Fruit fly (Drosophila melanogaster) Kc167 (cell line): Measurements from ENCODE around the gene CG42394.

Source experiments
- Myc ChIP-seq: fragments of >200 bp; optimal IDR thresholded peaks from 2 replicates; lab custom pipeline; 2017; ENCODE audit warnings: missing external identifiers
- Sin3A ChIP-seq: fragments of >200 bp; optimal IDR thresholded peaks from 2 replicates; lab custom pipeline; 2018; ENCODE audit warnings: missing external identifiers
- h ChIP-seq: fragments of >200 bp; optimal IDR thresholded peaks from 3 replicates; lab custom pipeline; 2018; ENCODE audit warnings: missing external identifiers
- insv ChIP-seq: fragments of >200 bp; optimal IDR thresholded peaks from 3 replicates; lab custom pipeline; 2018; ENCODE audit warnings: missing external identifiers
- psq ChIP-seq: fragments of >200 bp; optimal IDR thresholded peaks from 2 replicates; lab custom pipeline; 2017; ENCODE audit warnings: missing external identifiers
- ttk ChIP-seq: sonication (Bioruptor generic); optimal IDR thresholded peaks from 2 replicates; lab custom pipeline; 2017; ENCODE audit warnings: missing external identifiers

Gene CG42394

DNA sequence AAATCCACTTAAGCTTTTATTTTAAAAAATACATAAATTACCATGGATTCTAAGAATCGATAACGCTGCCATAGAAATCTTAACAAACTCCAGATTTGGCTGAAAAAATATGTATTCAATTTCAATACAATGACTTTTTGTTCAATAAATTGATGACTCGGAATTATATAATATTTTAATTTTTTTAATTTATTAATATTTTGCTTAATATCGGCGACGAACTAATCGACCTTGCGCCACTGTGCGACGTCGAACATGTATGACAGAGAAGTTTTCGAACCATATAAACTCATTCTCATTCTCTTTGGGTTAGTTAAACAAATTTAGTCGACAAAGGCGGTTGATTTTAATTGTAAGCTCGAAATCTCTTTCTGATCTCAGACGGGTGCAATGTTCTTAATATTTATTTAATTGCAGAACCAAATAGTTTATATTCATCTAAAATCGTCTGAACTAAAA lies at the start of gene CG42394:
Gene CG42394 (plus strand): TSS at position 311 of the 459 bp plus-strand sequence.
- TF ChIP-seq psq (lab: Kevin White, UChicago) = no peak
- TF ChIP-seq Myc (lab: Kevin White, UChicago) = no peak
- no peak for TF ChIP-seq Sin3A (lab: Kevin White, UChicago)
- no peak for TF ChIP-seq ttk (lab: Kevin White, UChicago)
- TF ChIP-seq insv (lab: Kevin White, UChicago) = no peak
- no peak for TF ChIP-seq h

DNA sequence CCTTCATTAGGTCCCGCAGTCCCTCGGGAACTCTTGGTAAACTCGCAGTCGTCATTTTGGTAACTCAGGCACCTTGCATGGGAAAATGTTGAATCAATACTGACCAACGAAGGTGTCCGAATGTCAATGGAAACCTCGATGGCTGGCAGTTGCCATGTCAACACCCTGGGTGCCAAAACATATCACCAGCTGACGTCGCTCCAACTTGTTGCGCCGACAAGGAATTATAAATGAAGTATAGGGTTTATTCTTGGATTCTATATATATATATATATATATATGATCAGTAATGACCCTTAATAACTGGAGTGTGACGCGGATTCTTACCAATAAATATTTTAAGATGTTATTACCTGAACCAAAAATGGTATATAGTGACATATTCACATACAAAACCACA lies 45.8 kb upstream of the CG42394 start, which contains the start of gene CG14692:
Gene CG14692 (minus strand): TSS at position 101 of the 400 bp plus-strand sequence.
- TF ChIP-seq ttk (lab: Kevin White, UChicago) (no peak), Sin3A (lab: Kevin White, UChicago) (no peak), insv (lab: Kevin White, UChicago) (no peak), psq (lab: Kevin White, UChicago) (no peak), Myc (lab: Kevin White, UChicago) (no peak), h (no peak)

DNA sequence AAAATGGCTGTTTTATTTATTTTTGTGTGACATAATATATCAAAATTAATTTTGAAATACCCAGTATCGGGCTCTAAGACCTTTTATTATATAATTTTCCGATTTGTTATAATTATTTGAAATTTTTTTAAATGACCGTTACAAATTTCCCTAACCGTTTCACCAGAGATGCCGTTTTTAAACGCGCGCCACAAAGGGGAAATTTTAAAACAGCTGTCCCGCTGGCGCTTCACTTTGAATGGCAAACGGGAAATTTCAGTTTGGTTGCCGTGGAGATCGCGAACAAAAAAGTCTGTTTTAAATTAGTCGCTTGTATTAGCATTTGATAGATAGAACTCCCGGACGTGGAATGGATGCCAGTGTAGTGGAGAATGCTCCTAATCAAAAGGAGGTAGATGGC lies 34.6 kb upstream of the CG42394 start, which contains the start of the genes CG14693 and TTLL15:
Gene CG14693 (minus strand): TSS at position 16 of the 400 bp plus-strand sequence.
Gene TTLL15 (plus strand): TSS at position 257 of the 400 bp plus-strand sequence.
- TF ChIP-seq ttk (lab: Kevin White, UChicago) = no peak
- no peak for TF ChIP-seq Myc (lab: Kevin White, UChicago)
- TF ChIP-seq h = no peak
- no peak for TF ChIP-seq insv (lab: Kevin White, UChicago)
- TF ChIP-seq Sin3A (lab: Kevin White, UChicago) = no peak
- no peak for TF ChIP-seq psq (lab: Kevin White, UChicago)

DNA sequence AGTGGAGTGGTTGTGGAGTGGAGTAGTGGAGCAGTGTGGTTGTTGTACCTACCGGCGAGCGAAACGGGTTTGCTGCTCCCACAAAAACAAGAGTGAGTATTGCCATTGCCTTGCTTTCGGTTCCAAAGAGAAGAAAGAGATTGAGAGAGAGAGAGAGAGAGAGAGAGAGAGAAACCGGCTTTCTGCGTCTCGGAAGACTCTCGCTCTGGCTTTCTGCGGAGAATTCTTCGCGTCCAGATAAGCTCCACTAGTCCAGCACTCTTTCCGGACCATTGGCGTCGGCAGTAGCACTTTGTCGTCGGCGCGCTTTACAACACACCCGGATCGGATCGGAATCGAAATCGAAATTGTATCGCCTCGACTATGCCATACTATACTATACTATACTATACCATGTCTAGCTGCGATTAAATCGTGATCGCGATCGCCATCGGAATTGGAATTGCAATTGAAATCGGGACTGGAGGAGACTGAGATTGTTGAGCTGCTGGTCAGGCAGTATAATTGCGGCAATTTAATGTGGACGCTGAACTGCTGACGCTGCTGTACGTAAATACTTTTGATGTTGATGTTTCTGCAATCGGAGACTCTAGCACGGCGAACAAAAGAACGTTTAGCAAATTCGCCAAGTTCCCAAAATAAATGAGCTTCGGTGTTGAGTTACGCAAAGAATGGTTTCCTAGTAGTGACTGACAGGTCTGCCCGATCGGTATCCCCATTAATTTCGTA lies 22.7 kb upstream of the CG42394 start, which contains the start of gene Cad86C:
Gene Cad86C (plus strand): TSS at position 284 of the 729 bp plus-strand sequence.
- no peak for TF ChIP-seq h
- no peak for TF ChIP-seq Myc (lab: Kevin White, UChicago)
- no peak for TF ChIP-seq psq (lab: Kevin White, UChicago)
- TF ChIP-seq Sin3A (lab: Kevin White, UChicago) = no peak
- TF ChIP-seq ttk (lab: Kevin White, UChicago) = no peak
- TF ChIP-seq insv (lab: Kevin White, UChicago) = no peak

DNA sequence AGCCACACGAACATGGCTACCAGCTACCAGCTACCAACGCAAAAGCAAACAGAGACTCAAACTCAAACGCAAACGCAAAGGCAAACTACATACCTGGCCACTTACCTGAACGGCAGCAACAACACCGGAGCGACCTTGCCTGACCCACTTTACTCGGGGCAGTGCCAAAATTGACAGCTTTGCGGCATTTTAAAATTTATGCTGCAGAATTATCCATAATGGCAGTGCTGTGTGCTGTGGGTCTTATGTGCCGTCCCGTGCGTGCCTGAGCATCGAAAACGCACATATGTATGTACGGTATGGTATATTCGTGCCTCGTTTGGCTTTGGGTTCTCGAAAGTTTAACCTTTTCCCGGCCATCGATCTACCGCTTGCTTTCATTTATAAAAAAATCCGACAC lies 20.9 kb upstream of the CG42394 start:
- TF ChIP-seq insv (lab: Kevin White, UChicago) (no peak), psq (lab: Kevin White, UChicago) (no peak), ttk (lab: Kevin White, UChicago) (no peak), Myc (lab: Kevin White, UChicago) (no peak), h (no peak), Sin3A (lab: Kevin White, UChicago) (no peak)

DNA sequence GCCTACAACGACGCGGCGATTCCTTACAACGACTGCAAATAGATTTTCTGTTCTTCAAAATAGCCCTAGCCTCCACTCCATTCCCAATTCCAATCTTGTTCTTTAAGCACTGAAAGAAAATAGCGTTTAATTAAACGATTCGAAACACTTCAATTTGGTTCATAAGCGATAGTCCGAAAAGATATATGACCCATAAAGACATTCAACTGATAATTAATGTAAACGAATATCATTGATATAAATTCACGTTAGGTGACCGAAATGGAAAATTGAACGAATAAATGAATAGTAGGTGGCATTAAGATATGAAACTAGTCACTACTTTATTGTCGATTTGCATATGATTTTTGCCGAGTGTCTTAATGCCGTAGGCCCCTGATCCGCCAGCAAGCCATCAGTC lies 19.9 kb upstream of the CG42394 start:
- no peak for TF ChIP-seq ttk (lab: Kevin White, UChicago)
- no peak for TF ChIP-seq Sin3A (lab: Kevin White, UChicago)
- no peak for TF ChIP-seq psq (lab: Kevin White, UChicago)
- no peak for TF ChIP-seq insv (lab: Kevin White, UChicago)
- no peak for TF ChIP-seq h
- no peak for TF ChIP-seq Myc (lab: Kevin White, UChicago)

DNA sequence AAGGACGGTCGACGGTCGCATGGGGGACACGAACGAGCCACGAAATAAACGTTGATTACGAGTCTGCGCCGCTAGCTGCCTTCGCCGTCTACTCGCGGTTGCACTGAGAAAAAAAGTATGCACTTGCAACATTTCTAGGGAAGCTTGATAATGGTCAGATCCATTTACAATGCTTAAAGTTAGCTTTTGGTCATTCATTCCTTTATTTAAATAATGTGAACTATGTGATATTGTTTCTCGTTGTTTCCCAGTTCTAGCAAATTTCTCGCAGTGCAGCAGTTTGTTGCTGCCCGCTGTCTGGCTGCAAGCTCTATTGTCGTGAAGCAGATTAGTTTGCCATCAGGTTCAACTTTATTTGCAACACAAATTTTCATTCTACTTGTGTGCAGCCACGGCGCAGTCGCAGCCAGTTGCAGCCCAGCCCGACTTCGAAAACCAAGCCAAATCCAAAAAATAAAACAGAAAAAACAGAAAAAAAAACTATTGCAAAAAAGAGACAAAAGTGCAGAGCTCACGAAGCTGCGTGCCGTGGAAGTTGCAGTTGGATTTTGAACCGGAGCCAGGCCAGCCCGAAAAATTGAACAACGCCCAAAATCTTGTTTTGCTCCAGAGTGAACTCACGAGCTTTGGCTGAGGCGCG lies 17.0 kb upstream of the CG42394 start:
- TF ChIP-seq h = no peak
- TF ChIP-seq Myc (lab: Kevin White, UChicago) = no peak
- no peak for TF ChIP-seq Sin3A (lab: Kevin White, UChicago)
- no peak for TF ChIP-seq psq (lab: Kevin White, UChicago)
- no peak for TF ChIP-seq insv (lab: Kevin White, UChicago)
- TF ChIP-seq ttk (lab: Kevin White, UChicago) = no peak

DNA sequence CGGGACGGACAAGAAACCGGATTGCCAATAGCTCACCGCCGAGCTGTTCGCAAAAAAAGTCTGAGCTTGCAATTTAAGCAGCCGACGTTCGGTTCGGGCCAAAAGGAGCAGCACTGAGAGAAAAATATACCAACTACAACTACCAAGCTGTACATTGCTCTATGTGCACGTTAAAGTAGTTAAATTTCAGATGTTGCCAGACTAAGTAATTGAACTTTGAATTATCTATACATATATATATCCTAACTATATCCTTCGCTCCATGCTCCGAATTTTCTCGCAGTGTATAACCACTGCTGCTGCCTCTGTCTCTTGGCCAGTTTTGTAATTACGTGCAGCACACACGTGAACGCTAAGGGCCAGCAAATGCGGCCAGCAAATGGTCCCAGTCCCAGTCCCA lies 14.7 kb upstream of the CG42394 start:
- no peak for TF ChIP-seq ttk (lab: Kevin White, UChicago)
- TF ChIP-seq Sin3A (lab: Kevin White, UChicago) = no peak
- no peak for TF ChIP-seq insv (lab: Kevin White, UChicago)
- no peak for TF ChIP-seq Myc (lab: Kevin White, UChicago)
- TF ChIP-seq psq (lab: Kevin White, UChicago) = no peak
- TF ChIP-seq h = no peak

DNA sequence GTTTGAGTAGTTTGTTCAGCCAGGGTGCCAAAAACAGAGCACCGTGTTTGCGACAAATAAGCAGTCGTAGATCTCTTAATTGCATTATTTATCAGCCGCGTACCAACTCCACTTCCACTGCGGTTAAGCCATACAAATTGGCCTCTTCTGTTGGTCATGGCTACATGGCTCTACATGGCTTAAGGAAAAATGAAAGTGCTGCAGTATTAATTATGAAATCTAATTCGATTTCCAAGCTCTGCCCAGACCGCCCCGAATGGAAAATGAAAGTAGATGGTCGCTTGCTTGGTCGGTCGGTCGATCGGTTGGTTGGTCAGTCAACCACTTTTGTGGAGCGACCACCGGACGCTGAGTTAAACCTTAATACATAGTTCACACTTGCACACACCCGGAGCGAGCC lies 12.7 kb upstream of the CG42394 start:
- no peak for TF ChIP-seq Sin3A (lab: Kevin White, UChicago)
- TF ChIP-seq insv (lab: Kevin White, UChicago) = no peak
- TF ChIP-seq h = no peak
- TF ChIP-seq psq (lab: Kevin White, UChicago) = no peak
- no peak for TF ChIP-seq ttk (lab: Kevin White, UChicago)
- no peak for TF ChIP-seq Myc (lab: Kevin White, UChicago)

DNA sequence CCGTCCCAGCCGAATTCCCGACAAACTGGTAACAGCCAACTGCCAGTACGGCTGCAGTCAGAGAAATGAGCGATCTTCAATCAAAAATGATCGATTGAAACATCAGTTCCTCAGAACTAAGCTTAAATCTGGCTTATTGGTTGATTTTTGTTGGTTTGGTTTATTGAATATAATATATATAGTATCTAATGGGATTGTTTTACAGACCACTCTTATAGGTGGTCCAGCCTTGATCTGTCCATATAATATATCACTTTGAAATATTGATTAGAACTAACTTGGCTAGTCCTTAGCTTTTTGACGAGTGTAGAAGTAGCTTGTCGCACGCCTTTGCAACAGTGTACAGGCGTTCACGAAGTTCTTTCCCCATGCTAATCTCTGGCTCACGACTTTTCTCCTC lies 7.2 kb upstream of the CG42394 start:
- TF ChIP-seq h (no peak), Myc (lab: Kevin White, UChicago) (no peak), Sin3A (lab: Kevin White, UChicago) (no peak), insv (lab: Kevin White, UChicago) (no peak), psq (lab: Kevin White, UChicago) (no peak), ttk (lab: Kevin White, UChicago) (no peak)

DNA sequence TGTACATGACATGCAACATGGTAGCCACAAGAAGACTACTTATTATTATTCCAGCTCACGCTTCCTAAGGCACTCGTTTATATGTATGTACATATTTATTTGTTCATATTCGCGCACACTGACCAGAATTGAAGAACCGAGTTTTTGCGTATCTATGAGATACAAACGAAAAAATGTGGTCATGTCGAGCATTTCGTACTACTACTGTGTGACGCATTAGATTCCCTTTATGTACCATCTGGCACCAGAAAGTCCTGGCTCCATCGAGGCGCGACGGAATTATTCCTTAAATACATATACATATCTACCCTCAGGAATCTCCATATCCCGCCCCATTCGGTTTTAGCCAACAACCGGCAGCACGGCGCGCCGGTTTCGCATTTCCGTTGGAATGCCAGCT lies 1.0 kb downstream of the CG42394 start:
- no peak for TF ChIP-seq h
- no peak for TF ChIP-seq psq (lab: Kevin White, UChicago)
- TF ChIP-seq Myc (lab: Kevin White, UChicago) = no peak
- no peak for TF ChIP-seq ttk (lab: Kevin White, UChicago)
- no peak for TF ChIP-seq insv (lab: Kevin White, UChicago)
- TF ChIP-seq Sin3A (lab: Kevin White, UChicago) = no peak
